Worm (Caenorhabditis elegans): Measurements from ENCODE around the gene R144.13.

R144.13 gene

DNA sequence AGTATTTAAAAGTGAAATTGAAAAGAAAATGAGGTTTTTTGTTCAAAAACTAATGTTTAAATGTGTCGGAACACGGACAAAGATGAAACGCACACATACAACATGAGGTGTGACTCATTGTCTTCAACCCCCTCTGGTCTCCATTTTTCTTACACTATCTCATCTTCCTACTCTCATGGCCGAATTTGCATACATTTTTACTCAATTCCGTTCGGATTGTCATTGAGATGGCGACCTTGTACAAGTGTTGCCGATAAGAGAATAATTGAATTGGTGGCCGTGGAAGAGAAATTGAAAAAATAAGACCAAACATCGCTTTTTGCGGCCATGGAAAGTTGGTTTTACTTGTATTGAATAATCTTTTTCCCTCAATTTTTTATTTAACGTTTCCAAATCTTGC lies 24.1 kb downstream of the R144.13 start, which contains the start of gene txbp-3:
TSS of gene txbp-3 (minus strand) at position 285 of the 400 bp plus-strand sequence.
- peak; percentile 9 for TF ChIP-seq C16A3.4 (tag; optimal IDR thresholded peaks at IDR 0.05)
- no peak for TF ChIP-seq C04F5.9 (tag; optimal IDR thresholded peaks at IDR 0.05)
- TF ChIP-seq Y116A8C.19 (tag; optimal IDR thresholded peaks at IDR 0.05; ENCODE audit: borderline replicate concordance), result no peak
- no peak for TF ChIP-seq nhr-11 (tag; optimal IDR thresholded peaks at IDR 0.05)
- TF ChIP-seq lin-14 (GFP tag; optimal IDR thresholded peaks at IDR 0.05), result peak; percentile 95
- TF ChIP-seq C34B4.2 (tag; optimal IDR thresholded peaks at IDR 0.05), result no peak
- TF ChIP-seq efl-1 (optimal IDR thresholded peaks at IDR 0.05), result peak; percentile 37 to 42
- TF ChIP-seq efl-1 (GFP tag; optimal IDR thresholded peaks at IDR 0.05 in 1 of 2), result peak; percentile 38 to 80
- TF ChIP-seq lin-13 (GFP tag; optimal IDR thresholded peaks at IDR 0.05), result peak; percentile 12
- TF ChIP-seq aly-2 (tag; optimal IDR thresholded peaks at IDR 0.05), result no peak
- peak; percentile 32 to 47 for TF ChIP-seq lin-35 (GFP tag; optimal IDR thresholded peaks at IDR 0.05)
- no peak for TF ChIP-seq hlh-4 (tag; optimal IDR thresholded peaks at IDR 0.05)
- no peak for TF ChIP-seq nhr-19 (GFP tag; conservative IDR thresholded peaks at IDR 0.05)
- TF ChIP-seq swsn-7 (tag; optimal IDR thresholded peaks at IDR 0.05), result peak; percentile 2
- TF ChIP-seq snu-23 (GFP tag; optimal IDR thresholded peaks at IDR 0.05), result peak; percentile 44
- no peak for TF ChIP-seq nhr-12 (tag; optimal IDR thresholded peaks at IDR 0.05)
- TF ChIP-seq dpl-1 (GFP tag; optimal IDR thresholded peaks at IDR 0.05), result peak in 2 of 3 experiments; percentile 4 to 56
- no peak for TF ChIP-seq hpl-2 (GFP tag; optimal IDR thresholded peaks at IDR 0.05)
- peak; percentile 81 for TF ChIP-seq mep-1 (tag; optimal IDR thresholded peaks at IDR 0.05)
- peak; percentile 23 for TF ChIP-seq fkh-8 (tag; optimal IDR thresholded peaks at IDR 0.05)
- peak; percentile 16 for TF ChIP-seq nhr-71 (tag; optimal IDR thresholded peaks at IDR 0.05)
- no peak for TF ChIP-seq ets-5 (GFP tag; IDR thresholded peaks at IDR 0.05)
- TF ChIP-seq rnt-1 (tag; optimal IDR thresholded peaks at IDR 0.05), result peak; percentile 21
- TF ChIP-seq nhr-47 (tag; optimal IDR thresholded peaks at IDR 0.05), result peak; percentile 17
- TF ChIP-seq nhr-28 (tag; optimal IDR thresholded peaks at IDR 0.05), result no peak
- TF ChIP-seq nhr-20 (tag; optimal IDR thresholded peaks at IDR 0.05), result peak; percentile 9
- no peak for TF ChIP-seq ztf-11 (tag; optimal IDR thresholded peaks at IDR 0.05)
- TF ChIP-seq blmp-1 (tag; optimal IDR thresholded peaks at IDR 0.05), result peak; percentile 38
- TF ChIP-seq ceh-82 (tag; optimal IDR thresholded peaks at IDR 0.05), result no peak
- TF ChIP-seq skn-1 (tag; optimal IDR thresholded peaks at IDR 0.05), result no peak
- no peak for TF ChIP-seq unc-62 (GFP tag; optimal IDR thresholded peaks at IDR 0.05)
- no peak for TF ChIP-seq alr-1 (tag; optimal IDR thresholded peaks at IDR 0.05; ENCODE audit: borderline replicate concordance)
- TF ChIP-seq lin-15B (tag; optimal IDR thresholded peaks at IDR 0.05), result no peak
- TF ChIP-seq jun-1 (tag; optimal IDR thresholded peaks at IDR 0.05), result no peak
- TF ChIP-seq zip-4 (GFP tag; optimal IDR thresholded peaks at IDR 0.05), result no peak
- TF ChIP-seq ceh-88 (GFP tag; IDR thresholded peaks at IDR 0.05), result no peak
- no peak for TF ChIP-seq sptf-1 (tag; optimal IDR thresholded peaks at IDR 0.05)
- no peak for TF ChIP-seq grh-1 (GFP tag; IDR thresholded peaks at IDR 0.05)
- peak; percentile 12 to 48 for TF ChIP-seq lsy-2 (tag; optimal IDR thresholded peaks at IDR 0.05)
- no peak for TF ChIP-seq pqm-1 (tag; optimal IDR thresholded peaks at IDR 0.05)
- TF ChIP-seq elt-2 (tag; optimal IDR thresholded peaks at IDR 0.05), result peak; percentile 18
- no peak for TF ChIP-seq unc-130 (tag; optimal IDR thresholded peaks at IDR 0.05)
- no peak for TF ChIP-seq egl-13 (tag; optimal IDR thresholded peaks at IDR 0.05)
- no peak for TF ChIP-seq xbp-1 (tag; optimal IDR thresholded peaks at IDR 0.05)
- TF ChIP-seq sup-37 (GFP tag; optimal IDR thresholded peaks at IDR 0.05), result no peak
- TF ChIP-seq ceh-63 (GFP tag; optimal IDR thresholded peaks at IDR 0.05), result no peak
- peak; percentile 43 for TF ChIP-seq lir-3 (tag; optimal IDR thresholded peaks at IDR 0.05; ENCODE audit: poor library complexity)
- TF ChIP-seq irx-1 (tag; optimal IDR thresholded peaks at IDR 0.05), result peak; percentile 20

Data from whole organism, L1 larva.